Worm (Caenorhabditis elegans) whole organism, L1 larva: ENCODE measurements around the gene srxa-7.

ENCODE experiments used
- ceh-82 ChIP-seq, 3 experiments: fragments of 150-350 bp in 1 of 3; sonication (generic microtip) in 2 of 3; optimal IDR thresholded peaks; 2 replicates each; lab custom pipeline; 2014 to 2017; ENCODE audit warnings: missing biosample characterization in 3 of 3, missing genetic modification characterization in 3 of 3
- dsc-1 ChIP-seq: sonication (generic microtip); optimal IDR thresholded peaks from 2 replicates; lab custom pipeline; 2016; ENCODE audit warnings: mild to moderate bottlenecking, missing genetic modification characterization, missing compliant biosample characterization
- egl-27 ChIP-seq, 2 experiments: fragments of 150-350 bp in 1 of 2; sonication (generic microtip); optimal IDR thresholded peaks; 3 replicates each; lab custom pipeline; 2017 to 2018; ENCODE audit warnings: missing biosample characterization in 2 of 2, missing genetic modification characterization in 2 of 2, missing genetic modification reagents in 2 of 2
- lin-39 ChIP-seq: fragments of 150-350 bp; optimal IDR thresholded peaks from 2 replicates; lab custom pipeline; 2014; ENCODE audit warnings: missing biosample characterization, missing genetic modification reagents, missing genetic modification characterization
- nhr-11 ChIP-seq: fragments of 150-350 bp; optimal IDR thresholded peaks from 2 replicates; lab custom pipeline; 2014; ENCODE audit warnings: missing biosample characterization, missing genetic modification characterization
- pax-3 ChIP-seq: fragments of 200-800 bp; sonication (Bioruptor generic); optimal IDR thresholded peaks from 2 replicates; lab custom pipeline; 2018; ENCODE audit warnings: mild to moderate bottlenecking, missing genetic modification characterization, moderate library complexity, missing compliant biosample characterization
- pqm-1 ChIP-seq: sonication (generic microtip); optimal IDR thresholded peaks from 3 replicates; lab custom pipeline; 2017; ENCODE audit warnings: missing biosample characterization, missing genetic modification characterization
- unc-62 ChIP-seq: fragments of 150-350 bp; optimal IDR thresholded peaks from 2 replicates; lab custom pipeline; 2014; ENCODE audit warnings: missing biosample characterization, missing genetic modification reagents, missing genetic modification characterization

ce11 chrV:16297070-16297469 is 10.3 kb upstream of the srxa-7 start, which contains the start of gene srbc-83:
- TF ChIP-seq unc-62 (GFP tag; lab: Kevin White, UChicago): no peak
- TF ChIP-seq pax-3 (tag; lab: Kevin White, UChicago): no peak
- no peak for TF ChIP-seq dsc-1 (tag; lab: Kevin White, UChicago)
- TF ChIP-seq ceh-82 (tag; optimal IDR thresholded peaks at IDR 0.05; lab: Kevin White, UChicago): no peak
- no peak for TF ChIP-seq pqm-1
- no peak for TF ChIP-seq egl-27 (tag; optimal IDR thresholded peaks at IDR 0.05; lab: Kevin White, UChicago)
- TF ChIP-seq nhr-11: no peak
- TF ChIP-seq lin-39 (tag; lab: Kevin White, UChicago): no peak
